Worm (Caenorhabditis elegans) whole organism, young adult: ENCODE data around the gene srz-102.

Source experiments
- B0019.2 ChIP-seq: fragments of 200-800 bp; sonication (Bioruptor generic); conservative IDR thresholded peaks from 2 replicates; pipeline ENCODE4 v1.3.6; 2022; ENCODE audit warnings: missing genetic modification reagents, missing genetic modification characterization, missing compliant biosample characterization
- D2030.7 ChIP-seq: fragments of 200-800 bp; sonication (Bioruptor generic); IDR thresholded peaks from 2 replicates; pipeline ENCODE4 v1.3.6; 2022; ENCODE audit warnings: missing genetic modification reagents, missing genetic modification characterization, missing compliant biosample characterization
- F55B11.4 ChIP-seq: sonication (generic microtip); optimal IDR thresholded peaks from 2 replicates; lab custom pipeline; 2016; ENCODE audit warnings: missing compliant biosample characterization, missing genetic modification characterization, borderline replicate concordance; ENCODE audit not compliant: insufficient read depth
- T26A5.8 ChIP-seq: sonication (generic microtip); optimal IDR thresholded peaks from 2 replicates; lab custom pipeline; 2016; ENCODE audit warnings: missing genetic modification characterization, missing compliant biosample characterization
- ama-1 ChIP-seq, 3 experiments: fragments of 150-350 bp in 1 of 3; sonication (generic microtip) in 2 of 3; optimal IDR thresholded peaks; 2 replicates each; lab custom pipeline; 2014 to 2018; ENCODE audit warnings: missing biosample characterization in 2 of 3, missing genetic modification characterization in 2 of 3, missing genetic modification reagents in 2 of 3
- athp-1 ChIP-seq: sonication (generic microtip); optimal IDR thresholded peaks from 2 replicates; lab custom pipeline; 2017; ENCODE audit warnings: mild to moderate bottlenecking, missing genetic modification characterization, missing compliant biosample characterization
- ccch-3 ChIP-seq: fragments of 200-800 bp; sonication (Bioruptor generic); optimal IDR thresholded peaks from 2 replicates; lab custom pipeline; 2018; ENCODE audit warnings: mild to moderate bottlenecking, missing genetic modification characterization, missing compliant biosample characterization
- ceh-79 ChIP-seq: sonication (generic microtip); optimal IDR thresholded peaks from 2 replicates; lab custom pipeline; 2017; ENCODE audit warnings: mild to moderate bottlenecking, missing genetic modification characterization, missing compliant biosample characterization
- ceh-91 ChIP-seq: fragments of 200-800 bp; sonication (Bioruptor generic); IDR thresholded peaks from 2 replicates; pipeline ENCODE4 v1.3.6; 2022; ENCODE audit warnings: missing genetic modification reagents, missing genetic modification characterization, missing compliant biosample characterization
- dpff-1 ChIP-seq: sonication (generic microtip); optimal IDR thresholded peaks from 2 replicates; lab custom pipeline; 2017; ENCODE audit warnings: mild to moderate bottlenecking, missing genetic modification characterization, missing compliant biosample characterization
- dpl-1 ChIP-seq: fragments of 150-350 bp; optimal IDR thresholded peaks from 2 replicates; lab custom pipeline; 2014; ENCODE audit warnings: missing biosample characterization, missing genetic modification reagents, missing genetic modification characterization
- egrh-3 ChIP-seq: fragments of 200-800 bp; sonication (Bioruptor generic); IDR thresholded peaks from 2 replicates; pipeline ENCODE4 v1.3.6; 2022; ENCODE audit warnings: missing genetic modification reagents, missing genetic modification characterization, missing compliant biosample characterization
- him-1 ChIP-seq: sonication (generic microtip); optimal IDR thresholded peaks from 2 replicates; lab custom pipeline; 2016; ENCODE audit warnings: missing genotype, missing genetic modification reagents, missing genetic modification characterization, missing compliant biosample characterization
- hlh-12 ChIP-seq: sonication (generic microtip); optimal IDR thresholded peaks from 2 replicates; lab custom pipeline; 2016; ENCODE audit warnings: missing genetic modification characterization, missing compliant biosample characterization
- hlh-26 ChIP-seq: fragments of 200-800 bp; sonication (Bioruptor generic); conservative IDR thresholded peaks from 2 replicates; pipeline ENCODE4 v1.3.6; 2022; ENCODE audit warnings: missing genetic modification reagents, missing genetic modification characterization, missing compliant biosample characterization
- hrde-1 ChIP-seq: sonication (generic microtip); optimal IDR thresholded peaks from 2 replicates; lab custom pipeline; 2016; ENCODE audit warnings: missing genetic modification characterization, mild to moderate bottlenecking, missing compliant biosample characterization, moderate library complexity, missing genotype, missing genetic modification reagents, borderline replicate concordance
- lag-1 ChIP-seq: fragments of 200-800 bp; sonication (Bioruptor generic); IDR thresholded peaks from 2 replicates; pipeline ENCODE4 v1.3.6; 2022; ENCODE audit warnings: missing genetic modification reagents, missing genetic modification characterization, missing compliant biosample characterization
- let-607 ChIP-seq, 2 experiments: fragments of 200-800 bp in 1 of 2; sonication (Bioruptor generic) in 1 of 2; sonication (generic microtip) in 1 of 2; optimal IDR thresholded peaks; 2 replicates each; lab custom pipeline; 2016 to 2018; ENCODE audit warnings: mild to moderate bottlenecking in 2 of 2, missing compliant biosample characterization in 2 of 2, missing genetic modification characterization in 2 of 2, moderate library complexity in 2 of 2, missing genotype in 1 of 2
- lin-54 ChIP-seq: fragments of 200-800 bp; sonication (Bioruptor generic); optimal IDR thresholded peaks from 2 replicates; lab custom pipeline; 2018; ENCODE audit warnings: mild to moderate bottlenecking, missing genetic modification characterization, missing compliant biosample characterization
- lir-1 ChIP-seq: fragments of 200-800 bp; sonication (Bioruptor generic); conservative IDR thresholded peaks from 2 replicates; pipeline ENCODE4 v1.3.6; 2022; ENCODE audit warnings: missing genetic modification reagents, missing genetic modification characterization, missing compliant biosample characterization
- lsy-27 ChIP-seq: sonication (generic microtip); optimal IDR thresholded peaks from 2 replicates; lab custom pipeline; 2017; ENCODE audit warnings: missing genetic modification characterization, mild to moderate bottlenecking, missing compliant biosample characterization, antibody characterized with exemption, missing genotype, borderline replicate concordance; ENCODE audit not compliant: insufficient read depth
- nfya-1 ChIP-seq: sonication (generic microtip); optimal IDR thresholded peaks from 2 replicates; lab custom pipeline; 2017; ENCODE audit warnings: antibody characterized with exemption, missing compliant biosample characterization, missing genetic modification characterization, borderline replicate concordance; ENCODE audit not compliant: insufficient read depth
- nfya-2 ChIP-seq: fragments of 200-800 bp; sonication (Bioruptor generic); IDR thresholded peaks from 2 replicates; pipeline ENCODE4 v1.3.6; 2022; ENCODE audit warnings: missing genetic modification reagents, missing genetic modification characterization, missing compliant biosample characterization
- nfyb-1 ChIP-seq: fragments of 200-800 bp; sonication (Bioruptor generic); IDR thresholded peaks from 2 replicates; pipeline ENCODE4 v1.3.6; 2022; ENCODE audit warnings: missing genetic modification reagents, missing genetic modification characterization, missing compliant biosample characterization
- rec-8 ChIP-seq, 2 experiments: sonication (generic microtip); optimal IDR thresholded peaks; 2 replicates each; lab custom pipeline; 2016; ENCODE audit warnings: mild to moderate bottlenecking in 2 of 2, missing genetic modification characterization in 2 of 2, missing genetic modification reagents in 2 of 2, missing genotype in 2 of 2, missing biosample characterization in 1 of 2, missing compliant biosample characterization in 1 of 2, moderate library complexity in 1 of 2
- snpc-1.3 ChIP-seq: sonication (generic microtip); optimal IDR thresholded peaks from 2 replicates; lab custom pipeline; 2017; ENCODE audit warnings: missing genetic modification characterization, mild to moderate bottlenecking, missing compliant biosample characterization, antibody characterized with exemption, moderate library complexity, missing genotype, missing genetic modification reagents; ENCODE audit not compliant: insufficient read depth
- somi-1 ChIP-seq: fragments of 200-800 bp; sonication (Bioruptor generic); optimal IDR thresholded peaks from 2 replicates; lab custom pipeline; 2018; ENCODE audit warnings: mild to moderate bottlenecking, missing genetic modification characterization, missing compliant biosample characterization
- zim-3 ChIP-seq: sonication (generic microtip); optimal IDR thresholded peaks from 2 replicates; lab custom pipeline; 2017; ENCODE audit warnings: mild to moderate bottlenecking, missing genetic modification characterization, moderate library complexity, missing compliant biosample characterization
- ztf-6 ChIP-seq: fragments of 200-800 bp; sonication (Bioruptor generic); IDR thresholded peaks from 2 replicates; pipeline ENCODE4 v1.3.6; 2022; ENCODE audit warnings: missing genetic modification reagents, missing genetic modification characterization, missing compliant biosample characterization

Gene srz-102

ce11 chrV:16725955-16726354, 38.6 kb downstream of the srz-102 start (continued):
- TF ChIP-seq ama-1 (optimal IDR thresholded peaks at IDR 0.05; lab: Kevin White, UChicago) (no peak), ama-1 (GFP tag; optimal IDR thresholded peaks at IDR 0.05; lab: Kevin White, UChicago) (no peak), hlh-12 (no peak), zim-3 (tag; lab: Kevin White, UChicago) (no peak), T26A5.8 (tag; lab: Kevin White, UChicago) (no peak), F55B11.4 (tag; lab: Kevin White, UChicago) (no peak), athp-1 (tag; lab: Kevin White, UChicago) (no peak), hlh-26 (no peak)
- TF ChIP-seq, all 124 proteins: peak for 5

DNA sequence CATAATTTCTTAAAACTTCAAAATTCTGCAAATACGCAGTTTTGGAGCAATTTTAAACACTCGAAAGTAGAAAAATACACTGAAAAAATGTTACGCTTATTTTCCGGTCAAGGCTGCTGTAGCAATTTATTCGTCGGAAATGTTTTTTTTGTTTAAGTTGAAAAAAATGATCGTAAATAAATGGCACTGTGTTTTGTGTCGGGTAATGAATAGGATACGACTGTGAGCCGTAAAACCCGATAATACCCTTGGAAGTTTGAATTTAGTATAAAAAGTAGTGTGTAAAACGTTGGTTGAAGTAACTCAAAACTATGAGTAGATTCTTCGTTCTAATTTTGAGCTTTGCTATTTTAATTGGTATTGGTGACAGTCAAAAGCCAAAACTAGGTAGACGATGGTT, 39.6 kb downstream of the srz-102 start, which contains the start of gene T25E12.14:
Gene T25E12.14, plus strand, starts transcription at position 301 of the 400 bp plus-strand sequence.
- no peak for TF ChIP-seq snpc-1.3

DNA sequence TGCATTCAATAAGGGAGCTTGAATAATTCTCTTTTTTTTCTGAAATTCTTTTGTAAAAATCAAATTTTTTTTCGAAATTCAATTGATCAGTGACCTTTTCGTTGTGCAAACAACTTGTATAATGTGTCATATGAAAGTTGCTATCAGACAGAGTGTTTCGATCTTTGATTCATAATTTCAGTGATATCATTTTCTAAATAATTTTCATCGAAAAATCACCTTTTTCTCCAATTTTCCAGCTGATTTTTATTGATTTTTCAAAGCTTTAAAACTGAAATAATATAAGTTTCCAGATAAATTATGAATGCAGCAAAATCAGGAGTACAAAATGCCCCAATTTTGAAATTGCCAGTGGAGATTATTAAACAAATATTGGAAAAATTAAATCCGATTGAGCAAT, 41.1 kb downstream of the srz-102 start, which contains the start of gene fbxa-127:
Gene fbxa-127, plus strand, starts transcription at position 301 of the 400 bp plus-strand sequence.
- TF ChIP-seq ceh-91 (GFP tag; lab: Robert Waterston, UW) (no peak), hlh-26 (no peak), B0019.2 (GFP tag; lab: Robert Waterston, UW) (no peak), lir-1 (GFP tag; lab: Robert Waterston, UW) (no peak), dpl-1 (GFP tag; lab: Kevin White, UChicago) (no peak), hrde-1 (no peak), nfya-1 (no peak), rec-8 (tag; optimal IDR thresholded peaks at IDR 0.05; lab: Kevin White, UChicago) (no peak), ceh-79 (no peak)
- TF ChIP-seq, all 124 proteins: peak for 0

ce11 chrV:16729961-16730360, 42.6 kb downstream of the srz-102 start, which contains the start of gene srz-99:
srz-99 (plus strand) TSS chrV:16730261.
- no peak for TF ChIP-seq ztf-6 (GFP tag; lab: Robert Waterston, UW)

- TF ChIP-seq nfyb-1 (GFP tag; lab: Robert Waterston, UW): no peak
- no peak for TF ChIP-seq dpff-1
- no peak for TF ChIP-seq him-1 (tag; lab: Kevin White, UChicago)
- no peak for TF ChIP-seq zim-3 (tag; lab: Kevin White, UChicago)
- TF ChIP-seq somi-1 (GFP tag; lab: Kevin White, UChicago): no peak
- TF ChIP-seq nfya-2 (GFP tag; lab: Robert Waterston, UW): no peak
- TF ChIP-seq lag-1 (GFP tag; lab: Robert Waterston, UW): no peak
- no peak for TF ChIP-seq lsy-27 (tag; lab: Kevin White, UChicago)
- TF ChIP-seq let-607 (tag; optimal IDR thresholded peaks at IDR 0.05; lab: Kevin White, UChicago): no peak
- no peak for TF ChIP-seq T26A5.8 (tag; lab: Kevin White, UChicago)
- TF ChIP-seq egrh-3 (GFP tag; lab: Robert Waterston, UW): no peak
- TF ChIP-seq lin-54 (GFP tag; lab: Kevin White, UChicago): no peak
- no peak for TF ChIP-seq D2030.7
- TF ChIP-seq ccch-3 (GFP tag; lab: Kevin White, UChicago): no peak
Measured at ce11 chrV:16731600-16731999, 44.3 kb downstream of the srz-102 start, which contains the start of gene srz-100. srz-100 (plus strand) TSS chrV:16731900.
